Worm (Caenorhabditis elegans) whole organism, L4/young adult: ENCODE results near the gene F14H12.6.

Experiments
- W03F9.2 ChIP-seq: fragments of 150-350 bp; optimal IDR thresholded peaks from 2 replicates; lab custom pipeline; 2014; ENCODE audit warnings: missing biosample characterization, missing genetic modification characterization
- dao-5 ChIP-seq: sonication (generic microtip); optimal IDR thresholded peaks from 2 replicates; lab custom pipeline; 2016; ENCODE audit warnings: missing genotype, missing genetic modification characterization, moderate library complexity, missing compliant biosample characterization
- him-1 ChIP-seq: sonication (generic microtip); optimal IDR thresholded peaks from 2 replicates; lab custom pipeline; 2016; ENCODE audit warnings: missing genotype, missing genetic modification reagents, missing genetic modification characterization, missing compliant biosample characterization

ce11 chrX:4357467-4357866 is at the start of gene F14H12.6:
- TF ChIP-seq W03F9.2 (tag; lab: Kevin White, UChicago), result no peak
- no peak for TF ChIP-seq him-1 (tag; lab: Kevin White, UChicago)
- TF ChIP-seq dao-5, result no peak
